Worm (Caenorhabditis elegans) whole organism, L1 larva: ENCODE data around the gene C27C12.1.

Experiments used
- C04F5.9 ChIP-seq: sonication (generic microtip); optimal IDR thresholded peaks from 2 replicates; lab custom pipeline; 2016; ENCODE audit warnings: missing genetic modification characterization, missing compliant biosample characterization
- C34B4.2 ChIP-seq: sonication (generic microtip); optimal IDR thresholded peaks from 2 replicates; lab custom pipeline; 2017; ENCODE audit warnings: mild to moderate bottlenecking, missing genetic modification characterization, missing compliant biosample characterization
- alr-1 ChIP-seq: fragments of 200-800 bp; sonication (Bioruptor generic); optimal IDR thresholded peaks from 2 replicates; lab custom pipeline; 2018; ENCODE audit warnings: borderline replicate concordance, mild to moderate bottlenecking, missing genetic modification characterization, missing compliant biosample characterization
- aly-2 ChIP-seq: fragments of 150-350 bp; optimal IDR thresholded peaks from 2 replicates; lab custom pipeline; 2014; ENCODE audit warnings: missing biosample characterization, missing genetic modification characterization
- ama-1 ChIP-seq: fragments of 150-350 bp; optimal IDR thresholded peaks from 2 replicates; lab custom pipeline; 2014
- blmp-1 ChIP-seq: fragments of 150-350 bp; optimal IDR thresholded peaks from 2 replicates; lab custom pipeline; 2014; ENCODE audit warnings: missing biosample characterization, missing genetic modification characterization
- ceh-63 ChIP-seq: fragments of 200-800 bp; sonication (Bioruptor generic); optimal IDR thresholded peaks from 2 replicates; lab custom pipeline; 2018; ENCODE audit warnings: mild to moderate bottlenecking, missing genetic modification characterization, missing compliant biosample characterization
- ceh-8 ChIP-seq: fragments of 200-800 bp; sonication (Bioruptor generic); optimal IDR thresholded peaks from 2 replicates; lab custom pipeline; 2018; ENCODE audit warnings: mild to moderate bottlenecking, missing genetic modification characterization, moderate library complexity, missing compliant biosample characterization
- ceh-88 ChIP-seq: fragments of 200-800 bp; sonication (Bioruptor generic); IDR thresholded peaks from 2 replicates; pipeline ENCODE4 v1.3.6; 2022; ENCODE audit warnings: missing genetic modification characterization, missing compliant biosample characterization
- ceh-90 ChIP-seq: sonication (generic microtip); optimal IDR thresholded peaks from 2 replicates; lab custom pipeline; 2016; ENCODE audit warnings: missing genetic modification characterization, missing compliant biosample characterization
- ces-1 ChIP-seq: fragments of 150-350 bp; optimal IDR thresholded peaks from 2 replicates; lab custom pipeline; 2014; ENCODE audit warnings: missing biosample characterization, missing genetic modification reagents, missing genetic modification characterization
- dpl-1 ChIP-seq, 3 experiments: fragments of 150-350 bp in 2 of 3; sonication (generic microtip) in 1 of 3; optimal IDR thresholded peaks; 2 replicates each; lab custom pipeline; 2014 to 2017; ENCODE audit warnings: missing biosample characterization in 3 of 3, missing genetic modification characterization in 3 of 3, missing genetic modification reagents in 3 of 3
- dsc-1 ChIP-seq: sonication (generic microtip); optimal IDR thresholded peaks from 2 replicates; lab custom pipeline; 2016; ENCODE audit warnings: mild to moderate bottlenecking, missing genetic modification characterization, missing compliant biosample characterization
- efl-1 ChIP-seq, 4 experiments: fragments of 150-350 bp; optimal IDR thresholded peaks in 3 of 4; peaks in 1 of 4; 1 replicate in 1 of 4; 2 replicates in 3 of 4; lab custom pipeline; 2014; ENCODE audit warnings: missing biosample characterization in 2 of 4, missing genetic modification characterization in 2 of 4, missing genetic modification reagents in 2 of 4
- efl-3 ChIP-seq: fragments of 200-800 bp; sonication (Bioruptor generic); optimal IDR thresholded peaks from 2 replicates; lab custom pipeline; 2018; ENCODE audit warnings: mild to moderate bottlenecking, missing genetic modification characterization, missing compliant biosample characterization
- egl-27 ChIP-seq, 2 experiments: fragments of 150-350 bp in 1 of 2; sonication (generic microtip); optimal IDR thresholded peaks; 3 replicates each; lab custom pipeline; 2017 to 2018; ENCODE audit warnings: missing biosample characterization in 2 of 2, missing genetic modification characterization in 2 of 2, missing genetic modification reagents in 2 of 2
- elt-3 ChIP-seq, 6 experiments: fragments of 150-350 bp in 1 of 6; sonication (generic microtip); optimal IDR thresholded peaks; 2 replicates each; lab custom pipeline; 2017 to 2018; ENCODE audit warnings: missing biosample characterization in 6 of 6, missing genetic modification characterization in 6 of 6, inconsistent platforms in 1 of 6
- ets-5 ChIP-seq: fragments of 200-800 bp; sonication (Bioruptor generic); IDR thresholded peaks from 2 replicates; pipeline ENCODE4 v1.3.6; 2022; ENCODE audit warnings: missing genetic modification characterization, missing compliant biosample characterization
- fkh-10 ChIP-seq: sonication (generic microtip); optimal IDR thresholded peaks from 2 replicates; lab custom pipeline; 2017; ENCODE audit warnings: missing biosample characterization, missing genetic modification reagents, missing genetic modification characterization
- fos-1 ChIP-seq: fragments of 150-350 bp; optimal IDR thresholded peaks from 2 replicates; lab custom pipeline; 2014; ENCODE audit warnings: missing biosample characterization, missing genetic modification characterization
- hlh-17 ChIP-seq: fragments of 200-800 bp; sonication (Bioruptor generic); optimal IDR thresholded peaks from 2 replicates; lab custom pipeline; 2018; ENCODE audit warnings: missing genetic modification characterization, mild to moderate bottlenecking, missing compliant biosample characterization, moderate library complexity, borderline replicate concordance
- lin-13 ChIP-seq: fragments of 150-350 bp; optimal IDR thresholded peaks from 2 replicates; lab custom pipeline; 2014; ENCODE audit warnings: missing biosample characterization, missing genetic modification reagents, missing genetic modification characterization
- lin-14 ChIP-seq: fragments of 200-800 bp; sonication (Bioruptor generic); optimal IDR thresholded peaks from 2 replicates; lab custom pipeline; 2018; ENCODE audit warnings: mild to moderate bottlenecking, missing genetic modification characterization, moderate library complexity, missing compliant biosample characterization
- lin-39 ChIP-seq: fragments of 150-350 bp; optimal IDR thresholded peaks from 2 replicates; lab custom pipeline; 2014; ENCODE audit warnings: missing biosample characterization, missing genetic modification reagents, missing genetic modification characterization
- nhr-11 ChIP-seq: fragments of 150-350 bp; optimal IDR thresholded peaks from 2 replicates; lab custom pipeline; 2014; ENCODE audit warnings: missing biosample characterization, missing genetic modification characterization
- nhr-12 ChIP-seq: sonication (generic microtip); optimal IDR thresholded peaks from 2 replicates; lab custom pipeline; 2017; ENCODE audit warnings: missing biosample characterization, missing genetic modification characterization
- nhr-19 ChIP-seq: fragments of 200-800 bp; sonication (Bioruptor generic); conservative IDR thresholded peaks from 2 replicates; pipeline ENCODE4 v1.3.6; 2022; ENCODE audit warnings: missing genetic modification characterization, missing compliant biosample characterization
- nhr-20 ChIP-seq: sonication (generic microtip); optimal IDR thresholded peaks from 2 replicates; lab custom pipeline; 2016; ENCODE audit warnings: mild to moderate bottlenecking, missing genetic modification characterization, missing compliant biosample characterization
- nhr-237 ChIP-seq: fragments of 150-350 bp; optimal IDR thresholded peaks from 2 replicates; lab custom pipeline; 2014; ENCODE audit warnings: missing biosample characterization, missing genetic modification characterization
- nhr-28 ChIP-seq: fragments of 150-350 bp; optimal IDR thresholded peaks from 2 replicates; lab custom pipeline; 2014; ENCODE audit warnings: missing biosample characterization, missing genetic modification characterization
- nhr-71 ChIP-seq: sonication (generic microtip); optimal IDR thresholded peaks from 2 replicates; lab custom pipeline; 2016; ENCODE audit warnings: mild to moderate bottlenecking, missing genetic modification characterization, moderate library complexity, missing compliant biosample characterization
- nhr-84 ChIP-seq: sonication (generic microtip); optimal IDR thresholded peaks from 2 replicates; lab custom pipeline; 2017; ENCODE audit warnings: missing biosample characterization, missing genetic modification characterization
- nhr-90 ChIP-seq: sonication (generic microtip); optimal IDR thresholded peaks from 2 replicates; lab custom pipeline; 2016; ENCODE audit warnings: mild to moderate bottlenecking, missing genetic modification characterization, missing compliant biosample characterization; ENCODE audit not compliant: poor library complexity
- pax-3 ChIP-seq: fragments of 200-800 bp; sonication (Bioruptor generic); optimal IDR thresholded peaks from 2 replicates; lab custom pipeline; 2018; ENCODE audit warnings: mild to moderate bottlenecking, missing genetic modification characterization, moderate library complexity, missing compliant biosample characterization
- pqm-1 ChIP-seq: sonication (generic microtip); optimal IDR thresholded peaks from 3 replicates; lab custom pipeline; 2017; ENCODE audit warnings: missing biosample characterization, missing genetic modification characterization
- rnt-1 ChIP-seq: sonication (generic microtip); optimal IDR thresholded peaks from 2 replicates; lab custom pipeline; 2016; ENCODE audit warnings: mild to moderate bottlenecking, missing genetic modification characterization, moderate library complexity, missing compliant biosample characterization
- skn-1 ChIP-seq: fragments of 150-350 bp; optimal IDR thresholded peaks from 2 replicates; lab custom pipeline; 2014; ENCODE audit warnings: missing biosample characterization, missing genetic modification characterization
- snu-23 ChIP-seq: sonication (generic microtip); optimal IDR thresholded peaks from 2 replicates; lab custom pipeline; 2016; ENCODE audit warnings: missing genetic modification characterization, missing compliant biosample characterization
- sptf-1 ChIP-seq: fragments of 150-350 bp; optimal IDR thresholded peaks from 2 replicates; lab custom pipeline; 2014; ENCODE audit warnings: missing biosample characterization, missing genetic modification characterization
- sup-37 ChIP-seq: fragments of 200-800 bp; sonication (Bioruptor generic); optimal IDR thresholded peaks from 2 replicates; lab custom pipeline; 2018; ENCODE audit warnings: mild to moderate bottlenecking, missing genetic modification characterization, missing compliant biosample characterization
- tbx-2 ChIP-seq: sonication (generic microtip); optimal IDR thresholded peaks from 2 replicates; lab custom pipeline; 2016; ENCODE audit warnings: missing genetic modification characterization, missing compliant biosample characterization
- unc-30 ChIP-seq: sonication (generic microtip); optimal IDR thresholded peaks from 2 replicates; lab custom pipeline; 2017; ENCODE audit warnings: missing biosample characterization, missing genetic modification characterization
- unc-62 ChIP-seq: fragments of 150-350 bp; optimal IDR thresholded peaks from 2 replicates; lab custom pipeline; 2014; ENCODE audit warnings: missing biosample characterization, missing genetic modification reagents, missing genetic modification characterization
- unc-86 ChIP-seq: sonication (generic microtip); optimal IDR thresholded peaks from 2 replicates; lab custom pipeline; 2016; ENCODE audit warnings: missing genetic modification characterization, missing compliant biosample characterization
- unc-98 ChIP-seq: fragments of 200-800 bp; sonication (Bioruptor generic); IDR thresholded peaks from 2 replicates; pipeline ENCODE4 v1.3.6; 2022; ENCODE audit warnings: missing genetic modification characterization, missing compliant biosample characterization
- xbp-1 ChIP-seq: sonication (generic microtip); optimal IDR thresholded peaks from 2 replicates; lab custom pipeline; 2016; ENCODE audit warnings: missing genetic modification characterization, missing compliant biosample characterization
- zag-1 ChIP-seq: fragments of 150-350 bp; optimal IDR thresholded peaks from 2 replicates; lab custom pipeline; 2014; ENCODE audit warnings: missing biosample characterization, missing genetic modification characterization
- zip-4 ChIP-seq: fragments of 200-800 bp; sonication (Bioruptor generic); optimal IDR thresholded peaks from 2 replicates; lab custom pipeline; 2018; ENCODE audit warnings: mild to moderate bottlenecking, missing genetic modification characterization, moderate library complexity, missing compliant biosample characterization
- ztf-11 ChIP-seq, 2 experiments: sonication (generic microtip); optimal IDR thresholded peaks; 2 replicates each; lab custom pipeline; 2016 to 2017; ENCODE audit warnings: missing genetic modification characterization in 2 of 2, missing biosample characterization in 1 of 2, missing compliant biosample characterization in 1 of 2
- ztf-4 ChIP-seq: fragments of 150-350 bp; optimal IDR thresholded peaks from 2 replicates; lab custom pipeline; 2014; ENCODE audit warnings: missing biosample characterization, missing genetic modification characterization

The C27C12.1 gene

DNA sequence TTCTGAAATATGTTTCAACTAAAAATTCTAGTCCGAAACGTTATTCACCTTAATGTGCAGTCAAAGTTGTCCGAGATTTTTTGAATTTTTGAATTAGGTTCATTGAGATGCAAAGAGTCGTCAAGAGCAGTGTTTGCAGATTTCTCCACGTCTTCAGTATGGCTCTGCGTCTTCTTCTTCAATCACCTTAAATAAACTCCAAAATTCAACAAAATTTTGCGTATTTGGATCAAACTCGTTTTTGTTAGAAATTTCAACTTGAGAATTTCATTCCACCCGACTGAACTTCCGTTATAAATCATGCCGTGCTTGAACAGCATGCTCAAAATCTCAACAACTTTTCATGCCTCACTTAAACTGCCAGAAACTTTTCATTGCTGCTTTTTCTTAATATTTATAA, 41.5 kb downstream of the C27C12.1 start, which contains the start of gene T04C10.3:
T04C10.3 (plus strand) TSS at position 301 of the 400 bp plus-strand sequence.
- no peak for TF ChIP-seq efl-1 (optimal IDR thresholded peaks at IDR 0.05; lab: Kevin White, UChicago)
- TF ChIP-seq efl-1 (GFP tag; optimal IDR thresholded peaks at IDR 0.05 in 1 of 2; lab: Kevin White, UChicago), result no peak
- TF ChIP-seq nhr-28 (tag; lab: Kevin White, UChicago), result no peak
- no peak for TF ChIP-seq tbx-2 (tag; lab: Kevin White, UChicago)
- no peak for TF ChIP-seq lin-39 (tag; lab: Kevin White, UChicago)
- no peak for TF ChIP-seq nhr-12 (tag; lab: Kevin White, UChicago)
- no peak for TF ChIP-seq snu-23 (GFP tag; lab: Kevin White, UChicago)
- TF ChIP-seq lin-13 (GFP tag; lab: Kevin White, UChicago), result no peak
- TF ChIP-seq dpl-1 (GFP tag; optimal IDR thresholded peaks at IDR 0.05; lab: Kevin White, UChicago), result no peak
- no peak for TF ChIP-seq fos-1 (tag; lab: Kevin White, UChicago)
- no peak for TF ChIP-seq C34B4.2 (tag; lab: Kevin White, UChicago)
- TF ChIP-seq alr-1 (tag; lab: Kevin White, UChicago), result no peak
- no peak for TF ChIP-seq ama-1 (lab: Kevin White, UChicago)
- no peak for TF ChIP-seq skn-1 (tag; lab: Kevin White, UChicago)
- TF ChIP-seq nhr-71 (tag; lab: Kevin White, UChicago), result no peak
- TF ChIP-seq ztf-4, result no peak
- no peak for TF ChIP-seq ces-1 (GFP tag; lab: Kevin White, UChicago)
- TF ChIP-seq fkh-10 (GFP tag; lab: Kevin White, UChicago), result no peak
- no peak for TF ChIP-seq ceh-88
- TF ChIP-seq nhr-19, result no peak

- TF ChIP-seq efl-3 (no peak), unc-86 (tag; lab: Kevin White, UChicago) (peak; percentile 34), nhr-84 (tag; lab: Kevin White, UChicago) (no peak), alr-1 (tag; lab: Kevin White, UChicago) (no peak), nhr-71 (tag; lab: Kevin White, UChicago) (peak; percentile 92), ztf-4 (peak; percentile 48), xbp-1 (tag; lab: Kevin White, UChicago) (peak; percentile 62), blmp-1 (tag; lab: Kevin White, UChicago) (peak; percentile 17), ceh-63 (GFP tag; lab: Kevin White, UChicago) (no peak), unc-98 (no peak), hlh-17 (GFP tag; lab: Kevin White, UChicago) (no peak), egl-27 (tag; optimal IDR thresholded peaks at IDR 0.05; lab: Kevin White, UChicago) (no peak), elt-3 (tag; optimal IDR thresholded peaks at IDR 0.05; lab: Kevin White, UChicago) (peak in 2 of 6 experiments; percentile 43 to 56), zag-1 (tag; lab: Kevin White, UChicago) (no peak), nhr-20 (tag; lab: Kevin White, UChicago) (peak; percentile 87), sup-37 (no peak), unc-62 (GFP tag; lab: Kevin White, UChicago) (no peak), nhr-90 (peak; percentile 52), fos-1 (tag; lab: Kevin White, UChicago) (peak; percentile 37), nhr-11 (tag; lab: Kevin White, UChicago) (peak; percentile 70), rnt-1 (tag; lab: Kevin White, UChicago) (peak; percentile 74), pqm-1 (tag; lab: Kevin White, UChicago) (no peak), snu-23 (GFP tag; lab: Kevin White, UChicago) (peak; percentile 86), dsc-1 (tag; lab: Kevin White, UChicago) (peak; percentile 79), ztf-11 (tag; optimal IDR thresholded peaks at IDR 0.05; lab: Kevin White, UChicago) (no peak), ceh-90 (tag; lab: Kevin White, UChicago) (no peak), pax-3 (tag; lab: Kevin White, UChicago) (peak; percentile 17), nhr-237 (peak; percentile 10), ceh-8 (GFP tag; lab: Kevin White, UChicago) (no peak), sptf-1 (tag; lab: Kevin White, UChicago) (no peak), ama-1 (lab: Kevin White, UChicago) (no peak), zip-4 (GFP tag; lab: Kevin White, UChicago) (no peak), lin-14 (GFP tag; lab: Kevin White, UChicago) (peak; percentile 90), dpl-1 (GFP tag; optimal IDR thresholded peaks at IDR 0.05; lab: Kevin White, UChicago) (peak; percentile 57 to 73 (median 70)), unc-30 (no peak), aly-2 (no peak), ets-5 (GFP tag; lab: Robert Waterston, UW) (no peak), C04F5.9 (no peak)
Measured at ce11 chrX:14810718-14811117, 42.8 kb downstream of the C27C12.1 start, which contains the start of gene atf-4. TSS of gene atf-4 (minus strand) at chrX:14810810.
